Worm (Caenorhabditis elegans) whole organism, late embryonic: Measurements from ENCODE around the gene C09H10.5.

Source experiments
- ama-1 ChIP-seq: fragments of 150-350 bp; optimal IDR thresholded peaks from 2 replicates; lab custom pipeline; 2014
- dmd-4 ChIP-seq: sonication (generic microtip); optimal IDR thresholded peaks from 2 replicates; lab custom pipeline; 2016; ENCODE audit warnings: borderline replicate concordance, missing genetic modification characterization, missing compliant biosample characterization
- dve-1 ChIP-seq: sonication (generic microtip); optimal IDR thresholded peaks from 2 replicates; lab custom pipeline; 2017; ENCODE audit warnings: antibody characterized with exemption, mild to moderate bottlenecking, missing genetic modification characterization, missing compliant biosample characterization
- pag-3 ChIP-seq: sonication (generic microtip); optimal IDR thresholded peaks from 2 replicates; lab custom pipeline; 2016; ENCODE audit warnings: missing compliant biosample characterization, missing genetic modification characterization, borderline replicate concordance
- pax-1 ChIP-seq: fragments of 150-350 bp; optimal IDR thresholded peaks from 2 replicates; lab custom pipeline; 2014; ENCODE audit warnings: missing biosample characterization, missing genetic modification characterization
- pha-4 ChIP-seq: fragments of 150-350 bp; optimal IDR thresholded peaks from 2 replicates; lab custom pipeline; 2018; ENCODE audit warnings: missing biosample characterization, missing genetic modification reagents, missing genetic modification characterization

- TF ChIP-seq ama-1 (lab: Kevin White, UChicago) = no peak
- no peak for TF ChIP-seq pag-3 (tag; lab: Kevin White, UChicago)
- no peak for TF ChIP-seq dmd-4 (tag; lab: Kevin White, UChicago)
- TF ChIP-seq pha-4 (tag; lab: Kevin White, UChicago) = no peak
- no peak for TF ChIP-seq dve-1 (tag; lab: Kevin White, UChicago)
- no peak for TF ChIP-seq pax-1 (tag; lab: Kevin White, UChicago)
These were observed 14.2 kb downstream of the C09H10.5 start, which contains the start of gene unc-53 for ce11 chrII:11089356-11089755.
